Worm (Caenorhabditis elegans) whole organism, L4/young adult: ENCODE results near the gene srw-67.

Experiments
- dao-5 ChIP-seq: sonication (generic microtip); optimal IDR thresholded peaks from 2 replicates; lab custom pipeline; 2016; ENCODE audit warnings: missing genotype, missing genetic modification characterization, moderate library complexity, missing compliant biosample characterization
- him-1 ChIP-seq: sonication (generic microtip); optimal IDR thresholded peaks from 2 replicates; lab custom pipeline; 2016; ENCODE audit warnings: missing genotype, missing genetic modification reagents, missing genetic modification characterization, missing compliant biosample characterization

ce11 chrV:7391933-7392332 lies 25.5 kb upstream of the srw-67 start, which contains the start of gene fbxa-105:
- no peak for TF ChIP-seq dao-5 (tag; lab: Kevin White, UChicago)
- no peak for TF ChIP-seq him-1 (tag; lab: Kevin White, UChicago)
